Worm (Caenorhabditis elegans) whole organism, late embryonic: ENCODE measurements around the gene nlp-43.

Experiments
- C08G9.2 ChIP-seq: sonication (generic microtip); optimal IDR thresholded peaks from 2 replicates; lab custom pipeline; 2016; ENCODE audit warnings: mild to moderate bottlenecking, missing genetic modification characterization, moderate library complexity, missing compliant biosample characterization
- C38D4.7 ChIP-seq: fragments of 200-800 bp; sonication (Bioruptor generic); optimal IDR thresholded peaks from 2 replicates; lab custom pipeline; 2018; ENCODE audit warnings: mild to moderate bottlenecking, missing genetic modification characterization, moderate library complexity, missing compliant biosample characterization
- F13H6.1 ChIP-seq: sonication (generic microtip); optimal IDR thresholded peaks from 2 replicates; lab custom pipeline; 2016; ENCODE audit warnings: missing genetic modification characterization, missing compliant biosample characterization
- K02D7.2 ChIP-seq: sonication (generic microtip); optimal IDR thresholded peaks from 2 replicates; lab custom pipeline; 2017; ENCODE audit warnings: mild to moderate bottlenecking, missing genetic modification characterization, missing compliant biosample characterization
- K09A11.1 ChIP-seq: sonication (generic microtip); optimal IDR thresholded peaks from 2 replicates; lab custom pipeline; 2017; ENCODE audit warnings: antibody characterized with exemption, mild to moderate bottlenecking, missing genetic modification characterization, missing compliant biosample characterization; ENCODE audit not compliant: insufficient read depth
- T23F11.4 ChIP-seq: fragments of 200-800 bp; sonication (Bioruptor generic); optimal IDR thresholded peaks from 2 replicates; lab custom pipeline; 2018; ENCODE audit warnings: mild to moderate bottlenecking, missing genetic modification characterization, missing compliant biosample characterization
- ahr-1 ChIP-seq: sonication (generic microtip); optimal IDR thresholded peaks from 2 replicates; lab custom pipeline; 2016; ENCODE audit warnings: missing genetic modification characterization, missing compliant biosample characterization
- ama-1 ChIP-seq: fragments of 150-350 bp; optimal IDR thresholded peaks from 2 replicates; lab custom pipeline; 2014
- ceh-14 ChIP-seq: sonication (generic microtip); optimal IDR thresholded peaks from 2 replicates; lab custom pipeline; 2016; ENCODE audit warnings: missing genotype, missing genetic modification characterization, missing compliant biosample characterization
- ceh-18 ChIP-seq: sonication (generic microtip); optimal IDR thresholded peaks from 2 replicates; lab custom pipeline; 2016; ENCODE audit warnings: missing genetic modification characterization, missing compliant biosample characterization
- ceh-19 ChIP-seq: fragments of 200-800 bp; sonication (Bioruptor generic); optimal IDR thresholded peaks from 2 replicates; lab custom pipeline; 2018; ENCODE audit warnings: mild to moderate bottlenecking, missing genetic modification characterization, missing compliant biosample characterization
- ceh-2 ChIP-seq: sonication (generic microtip); optimal IDR thresholded peaks from 2 replicates; lab custom pipeline; 2016; ENCODE audit warnings: missing genotype, missing genetic modification characterization, missing compliant biosample characterization
- ceh-24 ChIP-seq: sonication (generic microtip); optimal IDR thresholded peaks from 2 replicates; lab custom pipeline; 2016; ENCODE audit warnings: mild to moderate bottlenecking, missing genetic modification characterization, missing compliant biosample characterization
- ceh-30 ChIP-seq: fragments of 150-350 bp; optimal IDR thresholded peaks from 2 replicates; lab custom pipeline; 2014; ENCODE audit warnings: missing biosample characterization, missing genetic modification characterization
- ceh-31 ChIP-seq: sonication (generic microtip); optimal IDR thresholded peaks from 2 replicates; lab custom pipeline; 2016; ENCODE audit warnings: missing genetic modification characterization, missing compliant biosample characterization
- ceh-34 ChIP-seq: sonication (generic microtip); optimal IDR thresholded peaks from 2 replicates; lab custom pipeline; 2016; ENCODE audit warnings: mild to moderate bottlenecking, missing genetic modification characterization, missing compliant biosample characterization
- ceh-9 ChIP-seq: sonication (generic microtip); optimal IDR thresholded peaks from 2 replicates; lab custom pipeline; 2016; ENCODE audit warnings: mild to moderate bottlenecking, missing genetic modification characterization, inconsistent platforms, missing compliant biosample characterization
- dmd-4 ChIP-seq: sonication (generic microtip); optimal IDR thresholded peaks from 2 replicates; lab custom pipeline; 2016; ENCODE audit warnings: borderline replicate concordance, missing genetic modification characterization, missing compliant biosample characterization
- dve-1 ChIP-seq: sonication (generic microtip); optimal IDR thresholded peaks from 2 replicates; lab custom pipeline; 2017; ENCODE audit warnings: antibody characterized with exemption, mild to moderate bottlenecking, missing genetic modification characterization, missing compliant biosample characterization
- elt-4 ChIP-seq: sonication (generic microtip); optimal IDR thresholded peaks from 2 replicates; lab custom pipeline; 2016; ENCODE audit warnings: missing genetic modification characterization, missing compliant biosample characterization
- ets-4 ChIP-seq: sonication (generic microtip); optimal IDR thresholded peaks from 2 replicates; lab custom pipeline; 2016; ENCODE audit warnings: missing genetic modification characterization, missing compliant biosample characterization
- fax-1 ChIP-seq: sonication (generic microtip); optimal IDR thresholded peaks from 2 replicates; lab custom pipeline; 2016; ENCODE audit warnings: missing genotype, missing genetic modification characterization, missing compliant biosample characterization
- fkh-10 ChIP-seq: fragments of 150-350 bp; optimal IDR thresholded peaks from 2 replicates; lab custom pipeline; 2014; ENCODE audit warnings: missing biosample characterization, missing genetic modification reagents, missing genetic modification characterization
- fkh-6 ChIP-seq: sonication (generic microtip); optimal IDR thresholded peaks from 2 replicates; lab custom pipeline; 2016; ENCODE audit warnings: missing genetic modification characterization, missing compliant biosample characterization
- hlh-13 ChIP-seq: fragments of 200-800 bp; sonication (Bioruptor generic); optimal IDR thresholded peaks from 2 replicates; lab custom pipeline; 2018; ENCODE audit warnings: mild to moderate bottlenecking, missing genetic modification characterization, missing compliant biosample characterization
- hlh-30 ChIP-seq: sonication (generic microtip); optimal IDR thresholded peaks from 2 replicates; lab custom pipeline; 2017; ENCODE audit warnings: antibody characterized with exemption, missing genetic modification characterization, missing compliant biosample characterization; ENCODE audit not compliant: insufficient read depth
- hlh-6 ChIP-seq: sonication (generic microtip); optimal IDR thresholded peaks from 2 replicates; lab custom pipeline; 2016; ENCODE audit warnings: missing genotype, missing genetic modification characterization, missing compliant biosample characterization
- hlh-8 ChIP-seq: sonication (generic microtip); optimal IDR thresholded peaks from 2 replicates; lab custom pipeline; 2016; ENCODE audit warnings: missing genotype, missing genetic modification characterization, missing compliant biosample characterization
- lim-6 ChIP-seq: sonication (generic microtip); optimal IDR thresholded peaks from 2 replicates; lab custom pipeline; 2016; ENCODE audit warnings: missing genetic modification characterization, missing compliant biosample characterization
- madf-2 ChIP-seq: sonication (generic microtip); optimal IDR thresholded peaks from 2 replicates; lab custom pipeline; 2017; ENCODE audit warnings: missing genetic modification characterization, missing compliant biosample characterization
- mec-3 ChIP-seq: sonication (generic microtip); optimal IDR thresholded peaks from 2 replicates; lab custom pipeline; 2016; ENCODE audit warnings: borderline replicate concordance, missing genetic modification characterization, missing compliant biosample characterization
- nfya-1 ChIP-seq: sonication (generic microtip); optimal IDR thresholded peaks from 2 replicates; lab custom pipeline; 2017; ENCODE audit warnings: missing genetic modification characterization, mild to moderate bottlenecking, missing compliant biosample characterization, antibody characterized with exemption, moderate library complexity
- nhr-232 ChIP-seq: sonication (generic microtip); optimal IDR thresholded peaks from 2 replicates; lab custom pipeline; 2016; ENCODE audit warnings: missing genetic modification characterization, missing compliant biosample characterization
- odd-2 ChIP-seq: sonication (generic microtip); optimal IDR thresholded peaks from 2 replicates; lab custom pipeline; 2017; ENCODE audit warnings: antibody characterized with exemption, mild to moderate bottlenecking, missing genetic modification characterization, missing compliant biosample characterization
- pag-3 ChIP-seq: sonication (generic microtip); optimal IDR thresholded peaks from 2 replicates; lab custom pipeline; 2016; ENCODE audit warnings: missing compliant biosample characterization, missing genetic modification characterization, borderline replicate concordance
- pat-9 ChIP-seq: fragments of 200-800 bp; sonication (Bioruptor generic); optimal IDR thresholded peaks from 2 replicates; lab custom pipeline; 2018; ENCODE audit warnings: mild to moderate bottlenecking, missing genetic modification characterization, moderate library complexity, missing compliant biosample characterization
- pax-1 ChIP-seq: fragments of 150-350 bp; optimal IDR thresholded peaks from 2 replicates; lab custom pipeline; 2014; ENCODE audit warnings: missing biosample characterization, missing genetic modification characterization
- pha-2 ChIP-seq: sonication (generic microtip); optimal IDR thresholded peaks from 2 replicates; lab custom pipeline; 2017; ENCODE audit warnings: mild to moderate bottlenecking, missing genetic modification characterization, missing compliant biosample characterization
- pqm-1 ChIP-seq: sonication (generic microtip); optimal IDR thresholded peaks from 2 replicates; lab custom pipeline; 2016; ENCODE audit warnings: missing genetic modification characterization, missing compliant biosample characterization
- ref-2 ChIP-seq: sonication (generic microtip); optimal IDR thresholded peaks from 2 replicates; lab custom pipeline; 2016; ENCODE audit warnings: missing genetic modification characterization, missing compliant biosample characterization
- rnt-1 ChIP-seq: sonication (generic microtip); optimal IDR thresholded peaks from 2 replicates; lab custom pipeline; 2016; ENCODE audit warnings: missing genetic modification characterization, missing compliant biosample characterization
- sdc-2 ChIP-seq: sonication (generic microtip); optimal IDR thresholded peaks from 2 replicates; lab custom pipeline; 2016; ENCODE audit warnings: missing genotype, missing genetic modification characterization, missing compliant biosample characterization
- sox-2 ChIP-seq: fragments of 200-800 bp; sonication (Bioruptor generic); IDR thresholded peaks from 2 replicates; pipeline ENCODE4 v1.3.6; 2022; ENCODE audit warnings: missing genetic modification reagents, missing genetic modification characterization, missing compliant biosample characterization
- sox-4 ChIP-seq: sonication (generic microtip); optimal IDR thresholded peaks from 2 replicates; lab custom pipeline; 2017; ENCODE audit warnings: mild to moderate bottlenecking, missing genetic modification characterization, inconsistent platforms, missing compliant biosample characterization
- tbx-2 ChIP-seq: sonication (generic microtip); optimal IDR thresholded peaks from 2 replicates; lab custom pipeline; 2016; ENCODE audit warnings: missing genetic modification characterization, missing compliant biosample characterization
- tbx-7 ChIP-seq: sonication (generic microtip); optimal IDR thresholded peaks from 2 replicates; lab custom pipeline; 2016; ENCODE audit warnings: missing genotype, missing genetic modification characterization, missing compliant biosample characterization
- unc-3 ChIP-seq, 2 experiments: fragments of 200-800 bp in 1 of 2; sonication (Bioruptor generic) in 1 of 2; sonication (generic microtip) in 1 of 2; conservative IDR thresholded peaks in 1 of 2; optimal IDR thresholded peaks in 1 of 2; 2 replicates each; pipeline versions ENCODE4 v1.3.6 to Lab custom; 2016 to 2022; ENCODE audit warnings: missing compliant biosample characterization in 2 of 2, missing genetic modification characterization in 2 of 2, missing genetic modification reagents in 1 of 2
- unc-42 ChIP-seq: sonication (generic microtip); optimal IDR thresholded peaks from 2 replicates; lab custom pipeline; 2016; ENCODE audit warnings: missing genotype, missing genetic modification characterization, missing compliant biosample characterization
- unc-55 ChIP-seq: sonication (generic microtip); optimal IDR thresholded peaks from 2 replicates; lab custom pipeline; 2017; ENCODE audit warnings: missing biosample characterization, missing genetic modification reagents, missing genetic modification characterization
- unc-86 ChIP-seq: sonication (generic microtip); optimal IDR thresholded peaks from 2 replicates; lab custom pipeline; 2016; ENCODE audit warnings: missing genetic modification characterization, missing compliant biosample characterization
- zip-5 ChIP-seq: sonication (generic microtip); optimal IDR thresholded peaks from 2 replicates; lab custom pipeline; 2016; ENCODE audit warnings: missing genetic modification characterization, missing compliant biosample characterization
- ztf-16 ChIP-seq: sonication (generic microtip); optimal IDR thresholded peaks from 2 replicates; lab custom pipeline; 2017; ENCODE audit warnings: missing genetic modification characterization, missing compliant biosample characterization

Gene nlp-43

ce11 chrIII:5013915-5014346, 28.3 kb upstream of the nlp-43 start:
- TF ChIP-seq rnt-1 (peak; percentile 90), sox-4 (tag; lab: Kevin White, UChicago) (peak; percentile 32), elt-4 (tag; lab: Kevin White, UChicago) (no peak), pax-1 (tag; lab: Kevin White, UChicago) (peak; percentile 67), lim-6 (peak; percentile 58), ceh-14 (tag; lab: Kevin White, UChicago) (peak; percentile 87), K02D7.2 (tag; lab: Kevin White, UChicago) (no peak), zip-5 (tag; lab: Kevin White, UChicago) (no peak), mec-3 (tag; lab: Kevin White, UChicago) (peak; percentile 38), odd-2 (tag; lab: Kevin White, UChicago) (peak; percentile 29), unc-3 (GFP tag; conservative IDR thresholded peaks at IDR 0.05; lab: Robert Waterston, UW) (no peak), unc-3 (tag; optimal IDR thresholded peaks at IDR 0.05; lab: Kevin White, UChicago) (no peak), unc-42 (tag; lab: Kevin White, UChicago) (peak; percentile 96), hlh-13 (GFP tag; lab: Kevin White, UChicago) (no peak), C08G9.2 (peak; percentile 48), C38D4.7 (GFP tag; lab: Kevin White, UChicago) (no peak), ceh-2 (peak; percentile 70), nfya-1 (peak; percentile 96), madf-2 (tag; lab: Kevin White, UChicago) (peak; percentile 56), T23F11.4 (peak; percentile 51), ceh-19 (GFP tag; lab: Kevin White, UChicago) (peak; percentile 74), tbx-7 (tag; lab: Kevin White, UChicago) (no peak), pha-2 (tag; lab: Kevin White, UChicago) (peak; percentile 70), sox-2 (GFP tag; lab: Robert Waterston, UW) (peak; percentile 53; the same call in 1 of the 2 replicates), pqm-1 (tag; lab: Kevin White, UChicago) (peak; percentile 23), nhr-232 (tag; lab: Kevin White, UChicago) (peak; percentile 42), fax-1 (tag; lab: Kevin White, UChicago) (peak; percentile 39), ceh-18 (tag; lab: Kevin White, UChicago) (peak; percentile 96), ama-1 (no peak), fkh-10 (GFP tag; lab: Kevin White, UChicago) (peak; percentile 35), hlh-8 (tag; lab: Kevin White, UChicago) (peak; percentile 65), unc-55 (GFP tag; lab: Kevin White, UChicago) (peak; percentile 96), hlh-30 (tag; lab: Kevin White, UChicago) (peak; percentile 73), pag-3 (tag; lab: Kevin White, UChicago) (peak; percentile 51), ets-4 (tag; lab: Kevin White, UChicago) (peak; percentile 84), ceh-9 (no peak), pat-9 (no peak), ztf-16 (tag; lab: Kevin White, UChicago) (no peak), sdc-2 (tag; lab: Kevin White, UChicago) (peak; percentile 66), ahr-1 (tag; lab: Kevin White, UChicago) (no peak), tbx-2 (tag; lab: Kevin White, UChicago) (peak; percentile 97), F13H6.1 (tag; lab: Kevin White, UChicago) (peak; percentile 86), dmd-4 (tag; lab: Kevin White, UChicago) (peak; percentile 22), K09A11.1 (tag; lab: Kevin White, UChicago) (peak; percentile 28), dve-1 (tag; lab: Kevin White, UChicago) (peak; percentile 38), unc-86 (tag; lab: Kevin White, UChicago) (no peak), fkh-6 (tag; lab: Kevin White, UChicago) (no peak), ceh-24 (tag; lab: Kevin White, UChicago) (no peak), ref-2 (tag; lab: Kevin White, UChicago) (peak; percentile 92), ceh-31 (peak; percentile 98), ceh-34 (peak; percentile 91), ceh-30 (no peak), hlh-6 (tag; lab: Kevin White, UChicago) (peak; percentile 54)
